Fruit fly (Drosophila melanogaster) whole organism, embryonic: ENCODE measurements around the gene CG12589.
A peak's percentile ranks its signal among the peaks of the same experiment; 100 is the strongest.

Experiments used
- ATbp ChIP-seq: fragments of 200-800 bp; sonication (Bioruptor generic); optimal IDR thresholded peaks from 2 replicates; lab custom pipeline; 2017; ENCODE audit warnings: missing biosample characterization, mild to moderate bottlenecking, missing genetic modification characterization, missing genetic modification reagents
- Abd-B ChIP-seq: fragments of 200-800 bp; sonication (Bioruptor generic); optimal IDR thresholded peaks from 2 replicates; lab custom pipeline; 2018; ENCODE audit warnings: missing biosample characterization, mild to moderate bottlenecking, missing genetic modification characterization, moderate library complexity
- Blimp-1 ChIP-seq: fragments of 200-800 bp; sonication (Bioruptor generic); optimal IDR thresholded peaks from 3 replicates; lab custom pipeline; 2018; ENCODE audit warnings: missing biosample characterization, missing genetic modification characterization, mild to moderate bottlenecking, moderate library complexity, missing genetic modification reagents
- CG10366 ChIP-seq: fragments of 200-800 bp; sonication (Bioruptor generic); IDR thresholded peaks from 2 replicates; pipeline ENCODE4 v1.3.6; 2022; ENCODE audit warnings: missing biosample characterization, missing genetic modification characterization
- CG10431 ChIP-seq: fragments of 200-800 bp; sonication (Bioruptor generic); optimal IDR thresholded peaks from 3 replicates; lab custom pipeline; 2018; ENCODE audit warnings: missing biosample characterization, mild to moderate bottlenecking, missing genetic modification characterization
- CG10654 ChIP-seq: fragments of 200-800 bp; sonication (Bioruptor generic); optimal IDR thresholded peaks from 2 replicates; lab custom pipeline; 2016; ENCODE audit warnings: missing biosample characterization, missing genetic modification characterization
- CG12744 ChIP-seq: fragments of 200-800 bp; sonication (Bioruptor generic); optimal IDR thresholded peaks from 2 replicates; lab custom pipeline; 2016; ENCODE audit warnings: missing biosample characterization, missing genetic modification characterization
- CG13624 ChIP-seq: fragments of 200-800 bp; sonication (Bioruptor generic); optimal IDR thresholded peaks from 2 replicates; lab custom pipeline; 2016; ENCODE audit warnings: missing biosample characterization, missing genetic modification characterization
- CG14667 ChIP-seq: fragments of 200-800 bp; sonication (Bioruptor generic); IDR thresholded peaks from 2 replicates; pipeline ENCODE4 v1.3.6; 2022; ENCODE audit warnings: missing biosample characterization, missing genetic modification characterization
- CG14965 ChIP-seq: fragments of 200-800 bp; sonication (Bioruptor generic); optimal IDR thresholded peaks from 2 replicates; lab custom pipeline; 2016; ENCODE audit warnings: missing biosample characterization, missing genetic modification characterization, borderline replicate concordance
- CG15073 ChIP-seq: fragments of 200-800 bp; sonication (Bioruptor generic); optimal IDR thresholded peaks from 2 replicates; lab custom pipeline; 2016; ENCODE audit warnings: missing biosample characterization, missing genetic modification characterization
- CG15514 ChIP-seq: fragments of 200-800 bp; sonication (Bioruptor generic); optimal IDR thresholded peaks from 3 replicates; lab custom pipeline; 2017; ENCODE audit warnings: missing biosample characterization, missing genetic modification characterization, mild to moderate bottlenecking, moderate library complexity, missing genetic modification reagents
- CG1602 ChIP-seq: fragments of 200-800 bp; sonication (Bioruptor generic); optimal IDR thresholded peaks from 3 replicates; lab custom pipeline; 2016; ENCODE audit warnings: missing biosample characterization, missing genetic modification characterization
- CG16779 ChIP-seq: fragments of 200-800 bp; sonication (Bioruptor generic); IDR thresholded peaks from 2 replicates; pipeline ENCODE4 v1.3.6; 2022; ENCODE audit warnings: missing biosample characterization, missing genetic modification characterization
- CG2116 ChIP-seq: fragments of 200-800 bp; sonication (Bioruptor generic); optimal IDR thresholded peaks from 3 replicates; lab custom pipeline; 2018; ENCODE audit warnings: missing biosample characterization, mild to moderate bottlenecking, missing genetic modification characterization
- CG2129 ChIP-seq: fragments of 200-800 bp; sonication (Bioruptor generic); IDR thresholded peaks from 2 replicates; pipeline ENCODE4 v1.3.6; 2022; ENCODE audit warnings: missing biosample characterization, missing genetic modification characterization; ENCODE audit not compliant: partially characterized antibody
- CG2712 ChIP-seq: fragments of 200-800 bp; optimal IDR thresholded peaks from 3 replicates; lab custom pipeline; 2019; ENCODE audit warnings: missing biosample characterization, mild to moderate bottlenecking, missing genetic modification characterization, moderate library complexity
- CG34376 ChIP-seq: fragments of 200-800 bp; sonication (Bioruptor generic); optimal IDR thresholded peaks from 2 replicates; lab custom pipeline; 2018; ENCODE audit warnings: missing biosample characterization, mild to moderate bottlenecking, missing genetic modification characterization
- CG5180 ChIP-seq: fragments of 200-800 bp; sonication (Bioruptor generic); optimal IDR thresholded peaks from 3 replicates; lab custom pipeline; 2017; ENCODE audit warnings: missing biosample characterization, missing genetic modification characterization, mild to moderate bottlenecking, moderate library complexity, missing genetic modification reagents
- CG6689 ChIP-seq: fragments of 200-800 bp; sonication (Bioruptor generic); IDR thresholded peaks from 2 replicates; pipeline ENCODE4 v1.3.6; 2022; ENCODE audit warnings: missing biosample characterization, missing genetic modification characterization
- CG6765 ChIP-seq: fragments of 200-800 bp; sonication (Bioruptor generic); optimal IDR thresholded peaks from 3 replicates; lab custom pipeline; 2017; ENCODE audit warnings: missing biosample characterization, mild to moderate bottlenecking, missing genetic modification characterization
- CG7372 ChIP-seq: fragments of 200-800 bp; sonication (Bioruptor generic); IDR thresholded peaks from 2 replicates; pipeline ENCODE4 v1.3.6; 2022; ENCODE audit warnings: missing biosample characterization, missing genetic modification characterization
- CG7556 ChIP-seq: fragments of 200-800 bp; sonication (Bioruptor generic); optimal IDR thresholded peaks from 2 replicates; lab custom pipeline; 2017; ENCODE audit warnings: missing biosample characterization, mild to moderate bottlenecking, missing genetic modification characterization
- CG7745 ChIP-seq: fragments of 200-800 bp; sonication (Bioruptor generic); optimal IDR thresholded peaks from 2 replicates; lab custom pipeline; 2018; ENCODE audit warnings: missing biosample characterization, mild to moderate bottlenecking, missing genetic modification characterization, moderate library complexity
- CG7928 ChIP-seq: fragments of 200-800 bp; sonication (Bioruptor generic); optimal IDR thresholded peaks from 2 replicates; lab custom pipeline; 2017; ENCODE audit warnings: missing biosample characterization, mild to moderate bottlenecking, missing genetic modification characterization
- CG7963 ChIP-seq: fragments of 200-800 bp; sonication (Bioruptor generic); IDR thresholded peaks from 3 replicates; pipeline ENCODE4 v1.3.6; 2022; ENCODE audit warnings: missing biosample characterization, missing genetic modification characterization; ENCODE audit not compliant: partially characterized antibody
- CG9727 ChIP-seq: fragments of 200-800 bp; sonication (Bioruptor generic); optimal IDR thresholded peaks from 3 replicates; lab custom pipeline; 2017; ENCODE audit warnings: missing biosample characterization, mild to moderate bottlenecking, missing genetic modification characterization
- Ets97D ChIP-seq: fragments of 200-800 bp; sonication (Bioruptor generic); optimal IDR thresholded peaks from 3 replicates; lab custom pipeline; 2016; ENCODE audit warnings: missing biosample characterization, missing genetic modification characterization
- HLH54F ChIP-seq: fragments of 200-800 bp; sonication (Bioruptor generic); optimal IDR thresholded peaks from 3 replicates; lab custom pipeline; 2016; ENCODE audit warnings: missing biosample characterization, missing genetic modification characterization
- HLHmδ ChIP-seq: fragments of 200-800 bp; sonication (Bioruptor generic); optimal IDR thresholded peaks from 2 replicates; lab custom pipeline; 2018; ENCODE audit warnings: missing biosample characterization, mild to moderate bottlenecking, missing genetic modification characterization, moderate library complexity
- Hr78 ChIP-seq, 2 experiments: fragments of 200-800 bp in 1 of 2; fragments of >200 bp in 1 of 2; sonication (Bioruptor generic) in 1 of 2; optimal IDR thresholded peaks; 2 replicates each; lab custom pipeline; 2017 to 2019; ENCODE audit warnings: missing biosample characterization in 2 of 2, missing genetic modification characterization in 2 of 2, mild to moderate bottlenecking in 1 of 2, moderate library complexity in 1 of 2
- Optix ChIP-seq: fragments of 200-800 bp; sonication (Bioruptor generic); IDR thresholded peaks from 3 replicates; pipeline ENCODE4 v1.3.6; 2022; ENCODE audit warnings: missing biosample characterization, missing genetic modification characterization
- Pdp1 ChIP-seq, 2 experiments: fragments of 200-800 bp; sonication (Bioruptor generic); optimal IDR thresholded peaks; 3 replicates each; lab custom pipeline; 2016; ENCODE audit warnings: missing biosample characterization in 2 of 2, missing genetic modification characterization in 2 of 2, mild to moderate bottlenecking in 1 of 2, moderate library complexity in 1 of 2
- Poxn ChIP-seq: fragments of 200-800 bp; sonication (Bioruptor generic); IDR thresholded peaks from 2 replicates; pipeline ENCODE4 v1.3.6; 2022; ENCODE audit warnings: missing biosample characterization, missing genetic modification characterization
- Xbp1 ChIP-seq: fragments of 200-800 bp; sonication (Bioruptor generic); optimal IDR thresholded peaks from 3 replicates; lab custom pipeline; 2016; ENCODE audit warnings: missing biosample characterization, mild to moderate bottlenecking, missing genetic modification characterization
- al ChIP-seq: fragments of 200-800 bp; sonication (Bioruptor generic); IDR thresholded peaks from 2 replicates; pipeline ENCODE4 v1.3.6; 2022; ENCODE audit warnings: missing biosample characterization, missing genetic modification characterization
- cas ChIP-seq: fragments of 200-800 bp; sonication (Bioruptor generic); IDR thresholded peaks from 2 replicates; pipeline ENCODE4 v1.3.6; 2022; ENCODE audit warnings: missing biosample characterization, missing genetic modification characterization
- ems ChIP-seq: fragments of 200-800 bp; sonication (Bioruptor generic); optimal IDR thresholded peaks from 3 replicates; lab custom pipeline; 2016; ENCODE audit warnings: missing biosample characterization, missing genetic modification characterization
- gcm2 ChIP-seq: fragments of 200-800 bp; sonication (Bioruptor generic); optimal IDR thresholded peaks from 2 replicates; lab custom pipeline; 2016; ENCODE audit warnings: missing biosample characterization, missing genetic modification characterization
- hb ChIP-seq: fragments of 200-800 bp; sonication (Bioruptor generic); IDR thresholded peaks from 3 replicates; pipeline ENCODE4 v1.3.6; 2022; ENCODE audit warnings: missing biosample characterization, missing genetic modification characterization; ENCODE audit not compliant: partially characterized antibody
- kni ChIP-seq: fragments of 200-800 bp; sonication (Bioruptor generic); optimal IDR thresholded peaks from 3 replicates; lab custom pipeline; 2017; ENCODE audit warnings: mild to moderate bottlenecking, missing biosample characterization, missing genetic modification reagents, missing genetic modification characterization
- sens-2 ChIP-seq: fragments of 200-800 bp; sonication (Bioruptor generic); IDR thresholded peaks from 2 replicates; pipeline ENCODE4 v1.3.6; 2022; ENCODE audit warnings: missing biosample characterization, missing genetic modification characterization
- sqz ChIP-seq: fragments of 200-800 bp; sonication (Bioruptor generic); optimal IDR thresholded peaks from 3 replicates; lab custom pipeline; 2018; ENCODE audit warnings: missing biosample characterization, mild to moderate bottlenecking, missing genetic modification characterization
- tgo ChIP-seq: fragments of 200-800 bp; sonication (Bioruptor generic); IDR thresholded peaks from 3 replicates; pipeline ENCODE4 v1.3.6; 2022; ENCODE audit warnings: missing biosample characterization, missing genetic modification characterization
- tin ChIP-seq: fragments of 200-800 bp; sonication (Bioruptor generic); optimal IDR thresholded peaks from 3 replicates; lab custom pipeline; 2016; ENCODE audit warnings: missing biosample characterization, missing genetic modification characterization
- trh ChIP-seq: fragments of 200-800 bp; sonication (Bioruptor generic); optimal IDR thresholded peaks from 2 replicates; lab custom pipeline; 2016; ENCODE audit warnings: missing biosample characterization, missing genetic modification characterization
- ttk ChIP-seq: fragments of 200-800 bp; sonication (Bioruptor generic); IDR thresholded peaks from 2 replicates; pipeline ENCODE4 v2.1.2; 2022; ENCODE audit warnings: missing biosample characterization, missing genetic modification characterization
- vnd ChIP-seq: fragments of 200-800 bp; sonication (Bioruptor generic); IDR thresholded peaks from 3 replicates; pipeline ENCODE4 v1.3.6; 2022; ENCODE audit warnings: missing biosample characterization, missing genetic modification characterization; ENCODE audit not compliant: partially characterized antibody
- wor ChIP-seq: fragments of 200-800 bp; sonication (Bioruptor generic); IDR thresholded peaks from 2 replicates; pipeline ENCODE4 v1.3.6; 2022; ENCODE audit warnings: missing biosample characterization, missing genetic modification characterization

Gene CG12589

dm6 chr3R:5112814-5113486, 25.8 kb downstream of the CG12589 start (continued):
- peak; percentile 98 for TF ChIP-seq tin (GFP tag; lab: Kevin White, UChicago)
- peak in 1 of 2 experiments; percentile 93 for TF ChIP-seq Hr78 (GFP tag; optimal IDR thresholded peaks at IDR 0.05; lab: Kevin White, UChicago)
- peak; percentile 96 to 97 for TF ChIP-seq Pdp1 (GFP tag; optimal IDR thresholded peaks at IDR 0.05; lab: Kevin White, UChicago)
- peak; percentile 97 for TF ChIP-seq sens-2
- TF ChIP-seq cas (GFP tag; lab: Robert Waterston, UW) = 0 out of 2 replicates have a peak, but pooled peaks have one; percentile 20
- TF ChIP-seq CG16779 = no peak
- peak; percentile 13 for TF ChIP-seq CG6765 (GFP tag; lab: Kevin White, UChicago)
- TF ChIP-seq CG15514 (GFP tag; lab: Kevin White, UChicago) = peak; percentile 34
- peak; percentile 10 for TF ChIP-seq HLHmδ (GFP tag; lab: Kevin White, UChicago)
- TF ChIP-seq CG12744 (GFP tag; lab: Kevin White, UChicago) = peak; percentile 92
- peak; percentile 86 for TF ChIP-seq CG14965 (GFP tag; lab: Kevin White, UChicago)
- TF ChIP-seq Blimp-1 (GFP tag; lab: Kevin White, UChicago) = peak; percentile 98
- peak; percentile 97 for TF ChIP-seq Xbp1 (GFP tag; lab: Kevin White, UChicago)
- peak; percentile 93 for TF ChIP-seq sqz (GFP tag; lab: Kevin White, UChicago)
- peak; percentile 87 for TF ChIP-seq kni (GFP tag; lab: Kevin White, UChicago)
- peak; percentile 94 for TF ChIP-seq trh (GFP tag; lab: Kevin White, UChicago)
- TF ChIP-seq ATbp (GFP tag; lab: Kevin White, UChicago) = peak; percentile 99
- TF ChIP-seq Poxn (GFP tag; lab: Robert Waterston, UW) = no peak
- peak; percentile 95 for TF ChIP-seq wor
- peak; percentile 97 for TF ChIP-seq CG10654 (GFP tag; lab: Kevin White, UChicago)
- TF ChIP-seq CG15073 (GFP tag; lab: Kevin White, UChicago) = peak; percentile 88
- TF ChIP-seq CG13624 = peak; percentile 89
- TF ChIP-seq CG2712 (tag; lab: Kevin White, UChicago) = peak; percentile 99
- peak; percentile 91 for TF ChIP-seq CG10431 (GFP tag; lab: Kevin White, UChicago)
- peak; percentile 97 for TF ChIP-seq CG6689 (GFP tag; lab: Robert Waterston, UW)
- TF ChIP-seq gcm2 (GFP tag; lab: Kevin White, UChicago) = peak; percentile 64
- TF ChIP-seq CG10366 (GFP tag; lab: Robert Waterston, UW) = peak; percentile 91
- TF ChIP-seq CG9727 (GFP tag; lab: Kevin White, UChicago) = peak; percentile 99
- TF ChIP-seq HLH54F = peak; percentile 89
- TF ChIP-seq tgo (GFP tag; lab: Robert Waterston, UW) = peak; percentile 85
- TF ChIP-seq CG1602 (GFP tag; lab: Kevin White, UChicago) = peak; percentile 97
- peak; percentile 85 for TF ChIP-seq Ets97D (GFP tag; lab: Kevin White, UChicago)
- no peak for TF ChIP-seq al (GFP tag; lab: Robert Waterston, UW)
- peak; percentile 80 for TF ChIP-seq CG2116 (GFP tag; lab: Kevin White, UChicago)
- TF ChIP-seq CG7372 = peak; percentile 81
- peak; percentile 24 for TF ChIP-seq CG7928
- no peak for TF ChIP-seq CG34376 (GFP tag; lab: Kevin White, UChicago)
- TF ChIP-seq hb = no peak
- TF ChIP-seq CG7745 = peak; percentile 94
- peak; percentile 92 for TF ChIP-seq ttk (GFP tag; lab: Robert Waterston, UW)
- no peak for TF ChIP-seq CG2129
- TF ChIP-seq CG7963 (GFP tag; lab: Robert Waterston, UW) = no peak
- TF ChIP-seq CG14667 (GFP tag; lab: Robert Waterston, UW) = peak; percentile 92
- peak; percentile 91 for TF ChIP-seq ems
- no peak for TF ChIP-seq vnd (GFP tag; lab: Robert Waterston, UW)
- peak; percentile 98 for TF ChIP-seq Optix (GFP tag; lab: Robert Waterston, UW)
- peak; percentile 97 for TF ChIP-seq CG7556 (GFP tag; lab: Kevin White, UChicago)
- TF ChIP-seq Abd-B (GFP tag; lab: Kevin White, UChicago) = peak; percentile 96
- peak; percentile 83 for TF ChIP-seq CG5180 (GFP tag; lab: Kevin White, UChicago)
